Worm (Caenorhabditis elegans): ENCODE data around the gene osta-3.

osta-3 gene

DNA sequence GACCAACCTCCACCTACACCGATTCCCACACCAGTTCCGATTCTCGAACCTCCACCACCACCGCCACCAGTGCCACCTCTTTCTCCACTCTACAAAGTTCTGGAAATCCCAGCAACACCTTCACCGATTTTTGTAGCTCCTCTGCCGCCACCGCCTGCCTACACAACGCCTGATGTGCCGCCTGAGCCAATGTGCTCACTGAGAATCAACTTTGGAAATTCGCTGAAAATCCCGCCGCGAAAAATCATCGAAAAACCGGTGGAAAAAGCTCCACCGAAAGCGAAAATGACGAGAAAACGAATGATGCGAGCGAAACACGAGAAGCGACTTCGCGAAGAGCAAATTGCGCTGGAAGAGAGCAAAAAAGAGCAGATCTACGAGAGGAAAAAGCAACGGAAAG is 32.5 kb upstream of the osta-3 start:
- no peak for TF ChIP-seq R02D3.7 (tag; optimal IDR thresholded peaks at IDR 0.05)
- TF ChIP-seq fos-1 (tag; optimal IDR thresholded peaks at IDR 0.05): no peak
- TF ChIP-seq sma-9 (GFP tag; optimal IDR thresholded peaks at IDR 0.05): no peak
- TF ChIP-seq sma-9 (tag; optimal IDR thresholded peaks at IDR 0.05): no peak
- TF ChIP-seq blmp-1 (tag; optimal IDR thresholded peaks at IDR 0.05; ENCODE audit: insufficient read depth): no peak
- TF ChIP-seq crh-2 (tag; optimal IDR thresholded peaks at IDR 0.05): no peak
- no peak for TF ChIP-seq unc-39 (tag; optimal IDR thresholded peaks at IDR 0.05)
- TF ChIP-seq aly-2 (tag; optimal IDR thresholded peaks at IDR 0.05): no peak
- no peak for TF ChIP-seq egl-27 (tag; optimal IDR thresholded peaks at IDR 0.05)
- no peak for TF ChIP-seq unc-62 (GFP tag; optimal IDR thresholded peaks at IDR 0.05)
- TF ChIP-seq mab-5 (tag; optimal IDR thresholded peaks at IDR 0.05): no peak
- no peak for TF ChIP-seq mbf-1 (tag; optimal IDR thresholded peaks at IDR 0.05)
- no peak for TF ChIP-seq ama-1 (optimal IDR thresholded peaks at IDR 0.05)

DNA sequence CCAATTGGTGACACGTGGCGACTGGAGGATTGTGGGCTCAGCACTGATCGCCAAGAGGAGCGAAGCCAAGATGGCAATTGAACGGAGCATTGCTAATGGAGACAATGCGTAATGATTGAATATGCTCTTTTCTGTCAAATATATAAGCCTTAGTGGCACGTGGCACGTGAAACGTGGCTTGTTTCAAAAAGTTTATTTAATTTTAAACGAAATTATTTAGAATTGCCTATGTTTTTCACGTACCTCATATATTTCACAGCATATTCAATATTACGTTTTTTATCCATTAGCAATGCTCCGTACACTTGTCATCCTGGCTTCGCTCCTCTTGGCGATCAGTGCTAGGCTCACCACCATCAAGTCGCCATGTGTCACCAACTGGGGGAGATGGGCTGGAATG is 26.4 kb upstream of the osta-3 start, which contains the start of gene Y54E2A.9:
Gene Y54E2A.9, minus strand, starts transcription at position 101 of the 400 bp plus-strand sequence.
- TF ChIP-seq unc-55 (GFP tag; optimal IDR thresholded peaks at IDR 0.05) (no peak), ZK546.5 (tag; optimal IDR thresholded peaks at IDR 0.05) (no peak), ceh-82 (tag; optimal IDR thresholded peaks at IDR 0.05) (no peak), skn-1 (tag; optimal IDR thresholded peaks at IDR 0.05) (no peak), nhr-25 (tag; optimal IDR thresholded peaks at IDR 0.05) (no peak), ama-1 (optimal IDR thresholded peaks at IDR 0.05) (no peak), crh-2 (tag; optimal IDR thresholded peaks at IDR 0.05) (no peak), F13H6.1 (tag; optimal IDR thresholded peaks at IDR 0.05) (no peak), lin-39 (tag; optimal IDR thresholded peaks at IDR 0.05) (no peak), nhr-10 (tag; optimal IDR thresholded peaks at IDR 0.05) (no peak), sma-3 (GFP tag; optimal IDR thresholded peaks at IDR 0.05) (no peak), mab-5 (tag; optimal IDR thresholded peaks at IDR 0.05) (no peak)

DNA sequence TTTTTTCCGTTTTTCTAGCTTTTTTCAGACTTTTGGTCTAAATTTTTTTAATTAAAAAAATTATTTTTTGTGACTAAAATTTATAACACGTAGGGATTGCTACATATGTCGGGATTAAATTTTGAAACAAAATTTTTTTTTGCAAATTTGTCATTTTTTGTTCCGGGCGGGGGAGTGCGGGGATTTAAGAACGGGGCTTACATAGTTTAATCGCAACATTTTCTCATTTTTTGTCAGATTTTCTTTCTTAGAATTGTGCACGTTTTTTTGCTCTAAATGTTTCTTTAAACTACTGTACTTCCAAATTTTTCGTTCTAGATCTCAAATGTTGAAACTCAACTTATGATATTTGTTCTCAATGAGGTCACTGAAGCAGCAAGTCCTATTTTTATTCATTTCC is 21.6 kb upstream of the osta-3 start, which contains the start of gene Y54E2A.10:
Gene Y54E2A.10, plus strand, starts transcription at position 301 of the 400 bp plus-strand sequence.
- TF ChIP-seq nhr-237 (tag; optimal IDR thresholded peaks at IDR 0.05) (no peak), unc-55 (GFP tag; optimal IDR thresholded peaks at IDR 0.05) (peak; percentile 4), unc-62 (GFP tag; optimal IDR thresholded peaks at IDR 0.05) (no peak), nhr-10 (tag; optimal IDR thresholded peaks at IDR 0.05) (no peak), ama-1 (optimal IDR thresholded peaks at IDR 0.05) (no peak), R02D3.7 (tag; optimal IDR thresholded peaks at IDR 0.05) (no peak), snpc-4 (tag; optimal IDR thresholded peaks at IDR 0.05) (no peak), mbf-1 (tag; optimal IDR thresholded peaks at IDR 0.05) (no peak)

DNA sequence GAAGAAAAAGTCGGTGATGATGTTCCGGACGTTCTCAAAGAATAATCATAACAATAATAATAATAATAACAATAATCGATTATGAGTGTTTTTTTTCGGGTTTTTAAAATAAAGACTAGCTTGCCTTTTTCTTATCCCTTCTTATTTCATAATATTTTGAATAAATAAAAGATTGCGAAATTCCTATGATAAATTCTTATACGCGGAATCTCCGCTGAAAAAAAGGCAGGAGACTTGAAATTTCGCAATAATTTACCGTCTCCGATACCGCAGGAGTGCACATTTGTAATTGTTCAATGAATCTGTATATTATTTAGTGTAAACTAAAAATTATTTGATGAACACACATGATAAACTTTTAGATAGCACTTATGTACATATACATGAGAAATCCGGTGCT is 19.9 kb upstream of the osta-3 start:
- TF ChIP-seq unc-55 (GFP tag; optimal IDR thresholded peaks at IDR 0.05) (peak; percentile 84), sma-9 (GFP tag; optimal IDR thresholded peaks at IDR 0.05) (no peak), sma-9 (tag; optimal IDR thresholded peaks at IDR 0.05) (no peak)

DNA sequence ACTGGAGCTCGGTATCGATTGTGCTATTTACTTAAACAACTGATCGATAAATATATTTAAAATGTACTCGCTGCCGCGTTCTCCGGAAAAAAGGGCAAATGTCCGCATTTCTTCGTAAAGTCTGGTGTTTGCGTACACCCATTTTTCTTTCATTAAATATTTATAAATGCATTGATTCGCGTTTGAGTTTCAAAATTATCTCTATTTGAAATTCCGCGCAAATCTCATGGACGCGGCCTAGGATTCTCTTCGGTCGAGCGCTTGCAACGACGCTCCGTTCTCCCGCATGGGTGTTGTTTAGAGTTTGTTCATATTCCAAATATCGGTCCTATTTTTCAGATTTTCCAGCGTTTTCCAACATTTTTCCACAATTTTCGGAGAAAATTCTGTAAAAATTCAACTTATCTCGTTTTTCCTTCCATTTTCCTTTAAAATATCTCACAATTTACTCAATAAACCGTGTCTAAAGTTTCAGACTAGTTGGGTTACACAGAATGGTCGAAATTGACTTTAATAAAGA is 17.3 kb upstream of the osta-3 start, which contains the start of gene eif-3.B:
Gene eif-3.B, plus strand, starts transcription at position 470 of the 520 bp plus-strand sequence.
- TF ChIP-seq egl-27 (tag; optimal IDR thresholded peaks at IDR 0.05): peak; percentile 80
- TF ChIP-seq ztf-1 (GFP tag; conservative IDR thresholded peaks at IDR 0.05): no peak
- TF ChIP-seq mab-5 (tag; optimal IDR thresholded peaks at IDR 0.05): peak; percentile 78
- peak; percentile 80 for TF ChIP-seq nhr-6 (tag; optimal IDR thresholded peaks at IDR 0.05)
- TF ChIP-seq ceh-82 (tag; optimal IDR thresholded peaks at IDR 0.05): peak; percentile 41
- TF ChIP-seq ceh-16 (tag; optimal IDR thresholded peaks at IDR 0.05): peak; percentile 65
- no peak for TF ChIP-seq unc-62 (GFP tag; optimal IDR thresholded peaks at IDR 0.05)
- TF ChIP-seq nhr-25 (tag; optimal IDR thresholded peaks at IDR 0.05): peak; percentile 86
- TF ChIP-seq nhr-129 (tag; optimal IDR thresholded peaks at IDR 0.05): peak; percentile 81
- TF ChIP-seq R02D3.7 (tag; optimal IDR thresholded peaks at IDR 0.05): peak; percentile 38
- TF ChIP-seq ZK546.5 (tag; optimal IDR thresholded peaks at IDR 0.05): peak; percentile 38
- TF ChIP-seq fos-1 (tag; optimal IDR thresholded peaks at IDR 0.05): peak; percentile 78
- TF ChIP-seq lin-39 (tag; optimal IDR thresholded peaks at IDR 0.05): no peak
- no peak for TF ChIP-seq nhr-23 (tag; optimal IDR thresholded peaks at IDR 0.05)
- TF ChIP-seq mdl-1 (tag; optimal IDR thresholded peaks at IDR 0.05): peak in 1 of 2 experiments; percentile 59
- TF ChIP-seq unc-39 (tag; optimal IDR thresholded peaks at IDR 0.05): no peak
- TF ChIP-seq sem-4 (tag; optimal IDR thresholded peaks at IDR 0.05): peak; percentile 84
- TF ChIP-seq ama-1 (optimal IDR thresholded peaks at IDR 0.05): no peak
- TF ChIP-seq blmp-1 (tag; optimal IDR thresholded peaks at IDR 0.05; ENCODE audit: insufficient read depth): peak; percentile 75
- peak; percentile 15 for TF ChIP-seq skn-1 (tag; optimal IDR thresholded peaks at IDR 0.05)
- TF ChIP-seq unc-55 (GFP tag; optimal IDR thresholded peaks at IDR 0.05): peak; percentile 98
- no peak for TF ChIP-seq mbf-1 (tag; optimal IDR thresholded peaks at IDR 0.05)
- TF ChIP-seq nhr-21 (tag; optimal IDR thresholded peaks at IDR 0.05): peak; percentile 88
- TF ChIP-seq elt-3 (tag; optimal IDR thresholded peaks at IDR 0.05): no peak
- TF ChIP-seq F13H6.1 (tag; optimal IDR thresholded peaks at IDR 0.05): peak; percentile 95
- peak; percentile 95 for TF ChIP-seq C34F6.9 (tag; optimal IDR thresholded peaks at IDR 0.05)
- TF ChIP-seq dmd-4 (tag; optimal IDR thresholded peaks at IDR 0.05): peak; percentile 22
- TF ChIP-seq lin-13 (GFP tag; optimal IDR thresholded peaks at IDR 0.05): peak; percentile 94
- TF ChIP-seq gmeb-1 (tag; optimal IDR thresholded peaks at IDR 0.05): peak; percentile 98
- TF ChIP-seq zag-1 (tag; optimal IDR thresholded peaks at IDR 0.05): peak; percentile 74
- TF ChIP-seq nhr-10 (tag; optimal IDR thresholded peaks at IDR 0.05): peak; percentile 17
- TF ChIP-seq lsy-2 (tag; optimal IDR thresholded peaks at IDR 0.05): peak; percentile 88 to 95
- no peak for TF ChIP-seq nhr-11 (tag; optimal IDR thresholded peaks at IDR 0.05)
- TF ChIP-seq elt-1 (tag; optimal IDR thresholded peaks at IDR 0.05): no peak
- peak; percentile 95 for TF ChIP-seq sma-3 (GFP tag; optimal IDR thresholded peaks at IDR 0.05)

Measured in whole organism, L2 larva.